Fruit fly (Drosophila melanogaster): ENCODE data around the gene Hem.

- TF ChIP-seq Dll (optimal IDR thresholded peaks at IDR 0.05) (no peak), usp (GFP tag; optimal IDR thresholded peaks at IDR 0.05) (no peak), EcR (GFP tag; optimal IDR thresholded peaks at IDR 0.05) (no peak), psq (optimal IDR thresholded peaks at IDR 0.05) (no peak), pan (optimal IDR thresholded peaks at IDR 0.05) (no peak), CG8478 (optimal IDR thresholded peaks at IDR 0.05) (no peak)
Observed at dm6 chr3L:22266535-22266934, 21.5 kb downstream of the Hem start, which contains the start of gene CG11523.

Measured in whole organism.